Fruit fly (Drosophila melanogaster) whole organism, wandering third instar larva: ENCODE data around the gene obst-H.

Experiments
- CG32264 ChIP-seq: fragments of 200-800 bp; sonication (Bioruptor generic); optimal IDR thresholded peaks from 2 replicates; lab custom pipeline; 2016; ENCODE audit warnings: missing biosample characterization, missing genetic modification characterization
- CG9705 ChIP-seq: fragments of 200-800 bp; sonication (Bioruptor generic); optimal IDR thresholded peaks from 2 replicates; lab custom pipeline; 2018; ENCODE audit warnings: missing biosample characterization, mild to moderate bottlenecking, missing genetic modification characterization
- CrebA ChIP-seq: fragments of 200-800 bp; sonication (Bioruptor generic); optimal IDR thresholded peaks from 2 replicates; lab custom pipeline; 2016; ENCODE audit warnings: missing biosample characterization, mild to moderate bottlenecking, missing genetic modification characterization, borderline replicate concordance
- Dfd ChIP-seq: fragments of >200 bp; optimal IDR thresholded peaks from 2 replicates; lab custom pipeline; 2017; ENCODE audit warnings: missing biosample characterization, missing genetic modification characterization
- Dif ChIP-seq: fragments of 200-275, 200-300 bp; sonication (Bioruptor generic); optimal IDR thresholded peaks from 2 replicates; lab custom pipeline; 2018; ENCODE audit warnings: missing biosample characterization, missing genetic modification characterization; ENCODE audit not compliant: partially characterized antibody
- GATAd ChIP-seq: sonication (Bioruptor generic); optimal IDR thresholded peaks from 2 replicates; lab custom pipeline; 2016; ENCODE audit warnings: missing biosample characterization, missing genetic modification characterization
- HLH106 ChIP-seq: fragments of 200-800 bp; optimal IDR thresholded peaks from 3 replicates; lab custom pipeline; 2019; ENCODE audit warnings: missing biosample characterization, mild to moderate bottlenecking, missing genetic modification characterization, moderate library complexity
- Hnf4 ChIP-seq: fragments of 200-800 bp; sonication (Bioruptor generic); optimal IDR thresholded peaks from 2 replicates; lab custom pipeline; 2016; ENCODE audit warnings: missing biosample characterization, mild to moderate bottlenecking, missing genetic modification characterization
- Hr78 ChIP-seq: fragments of >200 bp; optimal IDR thresholded peaks from 2 replicates; lab custom pipeline; 2017; ENCODE audit warnings: missing biosample characterization, missing genetic modification characterization
- Hr83 ChIP-seq: fragments of 200-300 bp; sonication (Bioruptor generic); optimal IDR thresholded peaks from 2 replicates; lab custom pipeline; 2016; ENCODE audit warnings: missing biosample characterization, mild to moderate bottlenecking, missing genetic modification characterization, moderate library complexity; ENCODE audit not compliant: poor library complexity, severe bottlenecking
- Jra ChIP-seq: sonication (Bioruptor generic); optimal IDR thresholded peaks from 2 replicates; lab custom pipeline; 2016; ENCODE audit warnings: missing biosample characterization, missing genetic modification characterization
- Mio ChIP-seq: sonication (Bioruptor generic); optimal IDR thresholded peaks from 2 replicates; lab custom pipeline; 2016; ENCODE audit warnings: missing biosample characterization, missing genetic modification characterization
- Myc ChIP-seq: fragments of >200 bp; optimal IDR thresholded peaks from 2 replicates; lab custom pipeline; 2017
- N ChIP-seq: fragments of >200 bp; optimal IDR thresholded peaks from 2 replicates; lab custom pipeline; 2018; ENCODE audit warnings: missing biosample characterization, missing external identifiers, missing genetic modification characterization
- OdsH ChIP-seq: fragments of 200-800 bp; sonication (Bioruptor generic); optimal IDR thresholded peaks from 2 replicates; lab custom pipeline; 2016; ENCODE audit warnings: missing biosample characterization, mild to moderate bottlenecking, missing genetic modification characterization
- Rel ChIP-seq, 2 experiments: fragments of 200-800 bp; sonication (Bioruptor generic) in 1 of 2; optimal IDR thresholded peaks; 2 replicates in 1 of 2; 3 replicates in 1 of 2; lab custom pipeline; 2016 to 2019; ENCODE audit warnings: mild to moderate bottlenecking in 2 of 2, missing biosample characterization in 2 of 2, missing genetic modification characterization in 2 of 2, moderate library complexity in 1 of 2
- Sp1 ChIP-seq: fragments of 200-800 bp; sonication (Bioruptor generic); optimal IDR thresholded peaks from 3 replicates; lab custom pipeline; 2019; ENCODE audit warnings: missing biosample characterization, mild to moderate bottlenecking, missing genetic modification characterization, moderate library complexity
- Vsx2 ChIP-seq: fragments of 200-300, 225-300 bp; sonication (Bioruptor generic); optimal IDR thresholded peaks from 2 replicates; lab custom pipeline; 2018; ENCODE audit warnings: missing biosample characterization, missing genetic modification characterization; ENCODE audit not compliant: partially characterized antibody
- br ChIP-seq: fragments of 200-800 bp; sonication (Bioruptor generic); optimal IDR thresholded peaks from 2 replicates; lab custom pipeline; 2016; ENCODE audit warnings: missing biosample characterization, missing genetic modification characterization
- brk ChIP-seq: fragments of 200-800 bp; sonication (Bioruptor generic); optimal IDR thresholded peaks from 2 replicates; lab custom pipeline; 2016; ENCODE audit warnings: missing biosample characterization, mild to moderate bottlenecking, missing genetic modification characterization
- dl ChIP-seq, 2 experiments: fragments of 175-275, 200-275 bp in 1 of 2; fragments of 200-275 bp in 1 of 2; sonication (Bioruptor generic); optimal IDR thresholded peaks; lab custom pipeline; 2018; ENCODE audit warnings: mild to moderate bottlenecking in 2 of 2, missing biosample characterization in 2 of 2, missing genetic modification characterization in 2 of 2, moderate library complexity in 2 of 2; ENCODE audit not compliant: partially characterized antibody in 2 of 2, insufficient read depth in 1 of 2
- dmrt93B ChIP-seq: fragments of 200-800 bp; sonication (Bioruptor generic); optimal IDR thresholded peaks from 2 replicates; lab custom pipeline; 2018; ENCODE audit warnings: missing biosample characterization, mild to moderate bottlenecking, missing genetic modification characterization
- dsf ChIP-seq: sonication (Bioruptor generic); optimal IDR thresholded peaks from 2 replicates; lab custom pipeline; 2016; ENCODE audit warnings: missing biosample characterization, missing genetic modification characterization, borderline replicate concordance
- ey ChIP-seq: fragments of 200-800 bp; sonication (Bioruptor generic); optimal IDR thresholded peaks from 2 replicates; lab custom pipeline; 2016; ENCODE audit warnings: missing biosample characterization, missing genetic modification characterization
- foxo ChIP-seq, 2 experiments: fragments of 200-800 bp; sonication (Bioruptor generic); optimal IDR thresholded peaks; 2 replicates in 1 of 2; 3 replicates in 1 of 2; lab custom pipeline; 2016 to 2017; ENCODE audit warnings: missing biosample characterization in 2 of 2, missing genetic modification characterization in 2 of 2
- fru ChIP-seq: fragments of 200-800 bp; sonication (Bioruptor generic); optimal IDR thresholded peaks from 3 replicates; lab custom pipeline; 2016; ENCODE audit warnings: missing biosample characterization, mild to moderate bottlenecking, missing genetic modification characterization
- h ChIP-seq: fragments of 200-800 bp; sonication (Bioruptor generic); optimal IDR thresholded peaks from 3 replicates; lab custom pipeline; 2016; ENCODE audit warnings: missing biosample characterization, mild to moderate bottlenecking, missing genetic modification characterization
- jim ChIP-seq: fragments of 175-275, 200-325 bp; sonication (Bioruptor generic); optimal IDR thresholded peaks from 2 replicates; lab custom pipeline; 2016; ENCODE audit warnings: missing biosample characterization, mild to moderate bottlenecking, missing genetic modification characterization
- lola ChIP-seq: fragments of >200 bp; optimal IDR thresholded peaks from 2 replicates; lab custom pipeline; 2017; ENCODE audit warnings: missing biosample characterization, missing genetic modification characterization
- pan ChIP-seq: fragments of >200 bp; optimal IDR thresholded peaks from 2 replicates; lab custom pipeline; 2017
- psq ChIP-seq: fragments of 200-800 bp; sonication (Bioruptor generic); optimal IDR thresholded peaks from 3 replicates; lab custom pipeline; 2017; ENCODE audit warnings: missing biosample characterization, mild to moderate bottlenecking, missing genetic modification characterization, moderate library complexity
- rgr ChIP-seq: fragments of 200-800 bp; sonication (Bioruptor generic); optimal IDR thresholded peaks from 3 replicates; lab custom pipeline; 2016; ENCODE audit warnings: missing biosample characterization, mild to moderate bottlenecking, missing genetic modification characterization
- sage ChIP-seq: fragments of 200-800 bp; sonication (Bioruptor generic); optimal IDR thresholded peaks from 2 replicates; lab custom pipeline; 2016; ENCODE audit warnings: missing biosample characterization, mild to moderate bottlenecking, missing genetic modification characterization
- sv ChIP-seq: fragments of 200-800 bp; sonication (Bioruptor generic); optimal IDR thresholded peaks from 3 replicates; lab custom pipeline; 2016; ENCODE audit warnings: missing biosample characterization, missing genetic modification characterization
- usp ChIP-seq: fragments of >200 bp; optimal IDR thresholded peaks from 2 replicates; lab custom pipeline; 2017; ENCODE audit warnings: missing biosample characterization, missing genetic modification characterization
- woc ChIP-seq: sonication (Bioruptor generic); optimal IDR thresholded peaks from 2 replicates; lab custom pipeline; 2016; ENCODE audit warnings: missing biosample characterization, mild to moderate bottlenecking, missing genetic modification characterization

obst-H gene

DNA sequence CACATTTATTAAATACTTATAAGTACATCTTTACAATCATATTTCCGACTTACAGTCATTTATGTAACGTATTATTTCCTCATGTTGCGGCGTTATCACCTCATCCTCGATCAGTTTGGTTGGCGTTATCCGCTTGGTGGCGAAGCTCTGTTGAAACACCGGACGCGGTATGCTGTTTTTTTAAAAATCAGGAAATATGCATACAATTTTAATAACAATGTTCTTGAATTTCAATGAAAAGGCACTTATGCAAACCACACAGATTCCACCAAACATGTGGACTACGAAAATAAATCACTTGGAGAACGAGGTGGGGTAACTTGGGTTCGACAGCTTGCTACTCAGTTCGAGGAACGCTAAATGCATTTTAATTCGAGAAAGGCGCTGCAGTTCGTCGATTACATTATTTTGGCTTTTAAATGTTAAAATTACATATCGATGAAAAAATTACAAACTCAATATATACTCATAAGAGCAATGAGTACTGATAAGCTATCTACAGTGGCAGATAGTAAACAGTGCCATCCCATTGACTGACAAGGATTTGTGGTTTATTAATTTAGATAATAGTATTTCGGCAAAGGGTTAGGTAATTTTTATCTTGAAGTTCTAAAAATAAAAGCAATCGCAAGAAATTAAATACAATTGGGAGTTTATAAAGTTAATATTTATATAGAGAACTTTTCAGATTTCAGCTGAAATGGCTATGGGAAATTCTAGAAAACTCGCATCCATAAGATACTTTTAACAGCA is 22.7 kb downstream of the obst-H start:
- peak; percentile 2 for TF ChIP-seq sage (GFP tag; lab: Kevin White, UChicago)
- TF ChIP-seq psq: no peak

DNA sequence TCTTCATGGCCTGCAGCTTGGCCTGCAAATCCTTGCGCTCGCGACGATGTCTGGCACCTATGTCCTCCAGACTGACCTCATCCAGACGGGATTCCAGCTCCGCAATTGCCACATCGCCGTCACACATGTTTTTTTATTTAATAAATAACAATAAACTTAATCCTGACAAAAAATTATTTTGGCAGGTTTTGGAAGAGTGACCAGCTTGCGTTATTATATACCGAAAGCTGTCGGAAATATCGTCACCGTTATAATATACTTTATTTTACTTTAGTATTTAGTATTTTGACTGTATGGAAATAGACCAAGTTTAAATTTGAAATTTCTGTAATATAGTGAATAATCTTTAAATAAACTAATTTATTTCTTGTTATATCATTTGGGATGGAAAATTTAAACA is 24.4 kb downstream of the obst-H start, which contains the start of gene CG7857:
TSS of gene CG7857 (minus strand) at position 208 of the 400 bp plus-strand sequence.
- TF ChIP-seq sv (no peak), Mio (GFP tag; lab: Kevin White, UChicago) (no peak), sage (GFP tag; lab: Kevin White, UChicago) (peak; percentile 14), CG9705 (GFP tag; lab: Kevin White, UChicago) (no peak), Sp1 (GFP tag; lab: Kevin White, UChicago) (no peak), Rel (GFP tag; optimal IDR thresholded peaks at IDR 0.05; lab: Kevin White, UChicago) (no peak), Rel (tag; optimal IDR thresholded peaks at IDR 0.05; lab: Kevin White, UChicago) (peak; percentile 29)
- TF ChIP-seq, all 38 proteins: peak for 2

DNA sequence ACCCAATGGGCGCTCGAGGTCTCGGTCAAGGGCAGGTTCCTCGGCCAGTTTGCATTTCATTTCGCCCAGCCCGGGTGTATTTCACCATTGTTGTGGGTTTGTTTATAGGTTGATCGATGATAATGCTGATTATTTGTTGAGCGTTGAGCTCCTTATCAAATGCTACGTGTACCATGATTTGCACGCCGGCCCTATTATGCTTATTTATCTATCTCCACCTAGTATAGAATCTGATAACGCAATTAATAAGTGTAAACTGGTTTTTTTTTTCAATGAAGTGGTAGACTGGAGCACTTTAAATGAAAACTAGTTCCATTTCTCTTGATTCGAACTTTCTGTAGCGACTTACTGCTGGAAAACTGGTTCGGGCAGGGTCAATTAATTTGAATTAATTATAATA is 26.8 kb downstream of the obst-H start:
- TF ChIP-seq dmrt93B (GFP tag; lab: Kevin White, UChicago) (no peak), Jra (GFP tag; lab: Kevin White, UChicago) (no peak), Myc (lab: Kevin White, UChicago) (no peak), woc (GFP tag; lab: Kevin White, UChicago) (no peak), rgr (GFP tag; lab: Kevin White, UChicago) (no peak), Mio (GFP tag; lab: Kevin White, UChicago) (no peak), pan (lab: Kevin White, UChicago) (no peak), OdsH (GFP tag; lab: Kevin White, UChicago) (no peak)

DNA sequence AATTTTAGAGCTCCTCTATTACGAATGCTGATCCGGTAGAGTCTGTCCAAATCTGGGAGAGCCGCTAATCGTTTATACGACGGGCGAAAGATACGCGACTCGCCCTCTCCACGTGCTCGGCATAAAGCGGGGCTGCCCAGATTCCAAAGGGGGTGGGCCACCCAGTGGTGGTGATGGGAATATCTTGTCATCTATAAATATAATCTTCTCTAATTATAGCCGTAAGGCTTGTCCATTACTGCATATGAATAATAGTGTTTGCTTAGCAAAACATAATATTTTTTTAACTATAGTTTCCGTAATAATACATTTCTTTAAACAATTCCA is 27.4 kb downstream of the obst-H start:
- TF ChIP-seq h (GFP tag; lab: Kevin White, UChicago) (no peak), brk (GFP tag; lab: Kevin White, UChicago) (no peak), N (GFP tag; lab: Kevin White, UChicago) (no peak), ey (GFP tag; lab: Kevin White, UChicago) (no peak), woc (GFP tag; lab: Kevin White, UChicago) (peak; percentile 32)

DNA sequence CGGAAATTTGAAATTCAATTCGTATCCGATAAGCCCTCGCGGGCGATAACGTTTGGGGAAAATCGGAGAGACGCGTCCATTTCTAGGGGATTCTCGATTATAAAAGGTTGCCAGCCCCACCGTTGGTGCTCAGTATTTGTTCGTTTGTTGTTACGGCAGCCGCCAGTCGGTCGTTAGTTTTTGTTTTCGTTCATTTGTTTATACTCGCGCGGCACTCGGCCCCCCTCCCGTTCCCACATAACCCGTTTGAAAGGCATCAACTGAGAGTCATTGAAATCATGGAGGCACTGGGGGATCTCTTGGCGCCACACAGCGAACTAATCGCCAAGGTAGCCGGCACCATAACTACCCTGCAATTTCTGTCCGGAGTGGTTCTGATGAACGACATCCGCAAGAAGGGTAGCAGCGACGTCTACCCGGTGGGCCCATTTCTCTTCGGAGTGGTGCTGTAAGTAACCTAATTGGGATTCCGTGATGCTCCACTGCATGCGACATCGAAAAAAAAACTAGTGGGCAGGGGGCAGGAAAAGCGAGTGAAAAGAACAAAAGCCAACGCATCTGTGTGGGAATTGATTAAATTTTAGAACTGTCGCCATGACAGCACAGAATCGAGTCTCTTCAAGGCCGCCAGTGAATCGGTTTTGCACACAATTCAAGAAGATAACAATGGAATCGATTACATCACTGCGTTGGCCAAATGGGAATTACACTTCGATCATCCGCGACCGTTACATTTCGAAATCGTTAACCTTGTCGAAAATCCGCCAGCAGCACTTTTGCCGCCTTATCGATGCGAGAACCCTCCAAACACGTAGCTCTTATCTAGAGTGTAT is 28.0 kb downstream of the obst-H start, which contains the start of gene CG7272:
TSS of gene CG7272 (plus strand) at position 126 of the 833 bp plus-strand sequence.
- TF ChIP-seq usp (GFP tag; lab: Kevin White, UChicago) (no peak), h (GFP tag; lab: Kevin White, UChicago) (peak; percentile 51), N (GFP tag; lab: Kevin White, UChicago) (no peak), Hnf4 (no peak), CG32264 (GFP tag; lab: Kevin White, UChicago) (no peak), CG9705 (GFP tag; lab: Kevin White, UChicago) (no peak), br (GFP tag; lab: Kevin White, UChicago) (peak; percentile 42), lola (GFP tag; lab: Kevin White, UChicago) (no peak), Vsx2 (GFP tag; lab: Kevin White, UChicago) (no peak), CrebA (GFP tag; lab: Kevin White, UChicago) (no peak), Dfd (GFP tag; lab: Kevin White, UChicago) (no peak), dsf (no peak), jim (peak; percentile 86), brk (GFP tag; lab: Kevin White, UChicago) (no peak), HLH106 (tag; lab: Kevin White, UChicago) (no peak), dl (GFP tag; optimal IDR thresholded peaks at IDR 0.05; lab: Kevin White, UChicago; ENCODE audit: insufficient read depth in 1 of 2, partially characterized antibody in 2 of 2) (no peak), Hr78 (GFP tag; lab: Kevin White, UChicago) (no peak), pan (lab: Kevin White, UChicago) (no peak), GATAd (GFP tag; lab: Kevin White, UChicago) (no peak), Rel (GFP tag; optimal IDR thresholded peaks at IDR 0.05; lab: Kevin White, UChicago) (no peak), Rel (tag; optimal IDR thresholded peaks at IDR 0.05; lab: Kevin White, UChicago) (peak; percentile 96), Dif (GFP tag; lab: Kevin White, UChicago) (peak; percentile 64), fru (no peak), Jra (GFP tag; lab: Kevin White, UChicago) (no peak), Hr83 (peak; percentile 30), woc (GFP tag; lab: Kevin White, UChicago) (peak; percentile 29), ey (GFP tag; lab: Kevin White, UChicago) (no peak), Myc (lab: Kevin White, UChicago) (no peak), Mio (GFP tag; lab: Kevin White, UChicago) (no peak), OdsH (GFP tag; lab: Kevin White, UChicago) (no peak), dmrt93B (GFP tag; lab: Kevin White, UChicago) (no peak), rgr (GFP tag; lab: Kevin White, UChicago) (peak; percentile 61), foxo (GFP tag; optimal IDR thresholded peaks at IDR 0.05; lab: Kevin White, UChicago) (no peak), Sp1 (GFP tag; lab: Kevin White, UChicago) (peak; percentile 13)
- TF ChIP-seq, all 38 proteins: peak for 9
